Fruit fly (Drosophila melanogaster): ENCODE data around the gene Gr10a.

Gr10a gene

DNA sequence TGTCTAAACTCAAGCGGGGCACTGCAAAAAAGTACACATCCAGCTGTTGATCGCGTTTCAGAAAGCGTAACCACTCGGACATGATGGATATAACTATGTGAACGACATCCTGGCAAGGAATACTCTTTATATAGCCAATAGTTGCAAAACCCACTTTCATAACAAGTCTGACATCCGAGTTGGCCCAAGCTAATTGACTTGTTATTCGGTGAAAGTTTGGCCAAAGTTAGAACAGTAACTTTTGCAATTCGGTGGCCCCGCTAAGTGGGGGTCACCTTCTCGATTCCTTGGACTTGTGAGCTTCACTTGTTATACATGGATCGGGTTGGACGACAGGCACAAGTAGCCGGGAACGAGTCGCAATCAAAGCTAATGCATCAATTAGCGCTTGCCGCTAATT lies at the start of gene Gr10a, which contains the start of gene Or10a:
Gene Gr10a, minus strand, starts transcription at position 101 of the 400 bp plus-strand sequence.
Gene Or10a, minus strand, starts transcription at position 101 of the 400 bp plus-strand sequence.
- no peak for TF ChIP-seq rn (GFP tag; IDR thresholded peaks at IDR 0.05)
- no peak for TF ChIP-seq CG17806 (tag; optimal IDR thresholded peaks at IDR 0.05)
- no peak for TF ChIP-seq CG9948 (tag; optimal IDR thresholded peaks at IDR 0.05)
- TF ChIP-seq CG13204 (GFP tag; optimal IDR thresholded peaks at IDR 0.05), result no peak
- TF ChIP-seq Snoo (tag; optimal IDR thresholded peaks at IDR 0.05), result no peak
- no peak for TF ChIP-seq CG14655 (GFP tag; optimal IDR thresholded peaks at IDR 0.05)
- no peak for TF ChIP-seq CG34367 (tag; optimal IDR thresholded peaks at IDR 0.05)
- TF ChIP-seq CG10348 (GFP tag; IDR thresholded peaks at IDR 0.05), result no peak
- TF ChIP-seq CG32121 (GFP tag; IDR thresholded peaks at IDR 0.05), result no peak
- TF ChIP-seq Pif1A (GFP tag; optimal IDR thresholded peaks at IDR 0.05), result no peak
- TF ChIP-seq Pif1B (GFP tag; optimal IDR thresholded peaks at IDR 0.05), result no peak
- TF ChIP-seq CG12605 (GFP tag; IDR thresholded peaks at IDR 0.05), result no peak
- TF ChIP-seq CG4496 (GFP tag; IDR thresholded peaks at IDR 0.05), result no peak
- TF ChIP-seq CG8159 (tag; optimal IDR thresholded peaks at IDR 0.05), result no peak
- no peak for TF ChIP-seq EcR (GFP tag; optimal IDR thresholded peaks at IDR 0.05)
- TF ChIP-seq D1 (tag; optimal IDR thresholded peaks at IDR 0.05), result no peak

DNA sequence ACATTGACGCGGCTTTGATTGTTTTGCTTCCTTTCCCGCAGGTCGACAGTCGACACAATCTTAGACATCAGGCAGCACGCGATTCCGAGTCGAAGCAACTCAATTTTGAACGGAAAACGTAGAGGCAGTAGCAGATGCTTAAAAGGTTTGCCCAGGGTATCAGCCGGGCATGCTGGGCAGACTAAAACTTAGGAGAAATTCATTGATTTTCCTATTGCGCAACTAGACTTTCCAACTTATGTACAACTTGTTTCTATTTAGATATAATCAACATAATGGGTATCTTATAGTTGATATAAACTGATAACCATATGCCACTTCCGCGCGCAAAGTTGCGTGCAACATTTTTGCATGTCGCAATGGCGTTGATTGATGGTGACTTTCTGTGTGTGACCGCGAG lies 49.5 kb upstream of the Gr10a start:
- TF ChIP-seq CG4496 (GFP tag; IDR thresholded peaks at IDR 0.05), result 0 out of 3 replicates have a peak, but pooled peaks have one; percentile 34
- no peak for TF ChIP-seq rn (GFP tag; IDR thresholded peaks at IDR 0.05)
- TF ChIP-seq CG12605 (GFP tag; IDR thresholded peaks at IDR 0.05), result no peak
- TF ChIP-seq CG34367 (tag; optimal IDR thresholded peaks at IDR 0.05), result no peak
- TF ChIP-seq CG9948 (tag; optimal IDR thresholded peaks at IDR 0.05), result no peak
- no peak for TF ChIP-seq CG8159 (tag; optimal IDR thresholded peaks at IDR 0.05)
- no peak for TF ChIP-seq CG15710 (tag; optimal IDR thresholded peaks at IDR 0.05)
- 0 out of 3 replicates have a peak, but pooled peaks have one; percentile 22 for TF ChIP-seq fd96Ca (GFP tag; IDR thresholded peaks at IDR 0.05)
- TF ChIP-seq D1 (tag; optimal IDR thresholded peaks at IDR 0.05), result no peak

DNA sequence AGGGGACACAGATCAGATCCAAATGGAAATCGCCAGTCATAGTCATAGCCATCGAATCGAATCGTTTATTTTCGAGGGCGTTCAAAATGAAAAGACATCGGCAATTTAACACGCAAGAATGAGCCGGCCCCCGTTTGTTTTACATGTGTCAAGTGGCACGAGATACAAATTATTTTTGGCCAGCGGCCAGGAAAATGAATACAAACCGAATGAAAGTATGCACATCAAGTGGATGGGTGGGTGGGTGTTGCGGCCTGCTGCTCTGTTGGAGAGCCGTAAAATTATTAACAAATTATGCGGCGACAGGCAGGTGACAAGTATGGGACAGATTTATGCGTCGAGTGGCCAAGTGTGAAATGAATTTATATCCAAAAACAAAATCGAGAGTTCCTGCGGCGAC lies 46.8 kb upstream of the Gr10a start:
- TF ChIP-seq Pif1A (GFP tag; optimal IDR thresholded peaks at IDR 0.05), result no peak
- TF ChIP-seq CG8301 (tag; optimal IDR thresholded peaks at IDR 0.05), result no peak
- no peak for TF ChIP-seq CG17806 (tag; optimal IDR thresholded peaks at IDR 0.05)

DNA sequence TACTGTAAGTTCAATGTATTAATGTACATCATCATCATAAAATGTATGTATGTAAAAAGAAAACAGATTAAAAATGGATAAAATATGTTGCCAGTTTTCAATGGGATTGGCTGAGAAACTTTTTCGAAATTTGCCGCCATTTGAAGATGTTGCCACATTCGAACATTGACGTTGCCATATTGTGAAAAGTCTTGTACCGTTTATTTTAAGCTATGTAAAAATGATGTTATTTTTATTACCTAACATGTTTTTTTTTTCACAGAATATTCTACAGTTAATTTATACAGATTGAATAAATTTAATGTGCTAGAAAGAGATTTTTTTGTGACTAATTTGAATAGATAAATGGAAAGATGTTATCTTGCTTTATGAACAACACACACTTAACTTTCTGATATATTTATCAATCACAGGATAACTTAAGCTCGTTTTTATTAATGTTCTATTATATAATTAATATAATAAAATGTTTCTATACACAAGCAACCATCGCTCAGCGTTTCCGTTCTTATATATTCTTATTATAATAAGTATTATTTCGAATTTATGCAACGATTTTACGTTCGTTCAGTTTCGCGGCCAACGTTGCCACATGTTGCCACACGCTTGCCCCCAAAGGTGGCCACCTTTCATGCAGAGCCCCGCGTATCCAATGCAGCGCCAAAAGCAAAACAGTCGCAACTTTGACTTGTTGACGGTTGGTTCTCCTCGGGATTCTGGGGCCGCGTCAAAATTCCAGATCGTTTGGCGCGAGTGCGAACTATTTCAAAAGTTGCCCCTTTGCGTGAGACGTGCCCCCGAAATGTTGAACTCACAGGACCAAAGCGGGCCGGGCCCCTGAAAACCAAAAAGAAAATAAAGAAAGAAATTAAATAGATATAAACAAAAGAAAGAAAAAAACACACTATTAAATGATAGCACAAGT lies 42.0 kb upstream of the Gr10a start, which contains the start of gene CG43155:
Gene CG43155, plus strand, starts transcription at position 875 of the 925 bp plus-strand sequence.
- no peak for TF ChIP-seq CG8159 (tag; optimal IDR thresholded peaks at IDR 0.05)
- TF ChIP-seq Pif1B (GFP tag; optimal IDR thresholded peaks at IDR 0.05), result no peak
- no peak for TF ChIP-seq Snoo (tag; optimal IDR thresholded peaks at IDR 0.05)
- no peak for TF ChIP-seq D1 (tag; optimal IDR thresholded peaks at IDR 0.05)
- no peak for TF ChIP-seq CG10348 (GFP tag; IDR thresholded peaks at IDR 0.05)
- TF ChIP-seq CG12605 (GFP tag; IDR thresholded peaks at IDR 0.05), result no peak
- no peak for TF ChIP-seq CG34367 (tag; optimal IDR thresholded peaks at IDR 0.05)
- no peak for TF ChIP-seq CG17806 (tag; optimal IDR thresholded peaks at IDR 0.05)
- TF ChIP-seq CG14655 (GFP tag; optimal IDR thresholded peaks at IDR 0.05), result no peak
- no peak for TF ChIP-seq gl (tag; optimal IDR thresholded peaks at IDR 0.05)
- TF ChIP-seq CG15710 (tag; optimal IDR thresholded peaks at IDR 0.05), result no peak
- no peak for TF ChIP-seq CG4496 (GFP tag; IDR thresholded peaks at IDR 0.05)

DNA sequence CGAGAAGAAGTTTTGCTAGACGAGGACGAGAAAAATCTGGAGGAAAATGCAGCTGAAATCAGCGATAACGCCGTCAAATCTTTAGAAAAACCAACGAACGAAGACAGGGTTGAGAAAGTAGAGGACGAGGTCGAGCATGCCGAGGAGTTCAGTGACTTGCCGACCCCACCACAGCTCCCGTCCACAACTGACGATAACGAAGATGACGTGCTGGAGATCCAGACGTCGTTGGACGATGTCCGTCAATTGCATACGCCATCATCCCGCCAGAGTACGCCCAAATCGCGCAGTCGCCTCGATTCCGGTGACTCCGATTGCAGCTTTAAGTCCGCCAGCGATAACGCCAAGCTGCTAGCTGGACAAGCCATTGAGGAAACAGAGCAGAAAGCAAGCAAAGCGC lies 39.9 kb upstream of the Gr10a start:
- TF ChIP-seq fd96Ca (GFP tag; IDR thresholded peaks at IDR 0.05) (no peak), rn (GFP tag; IDR thresholded peaks at IDR 0.05) (no peak), Pif1A (GFP tag; optimal IDR thresholded peaks at IDR 0.05) (no peak), EcR (GFP tag; optimal IDR thresholded peaks at IDR 0.05) (peak; percentile 82)

DNA sequence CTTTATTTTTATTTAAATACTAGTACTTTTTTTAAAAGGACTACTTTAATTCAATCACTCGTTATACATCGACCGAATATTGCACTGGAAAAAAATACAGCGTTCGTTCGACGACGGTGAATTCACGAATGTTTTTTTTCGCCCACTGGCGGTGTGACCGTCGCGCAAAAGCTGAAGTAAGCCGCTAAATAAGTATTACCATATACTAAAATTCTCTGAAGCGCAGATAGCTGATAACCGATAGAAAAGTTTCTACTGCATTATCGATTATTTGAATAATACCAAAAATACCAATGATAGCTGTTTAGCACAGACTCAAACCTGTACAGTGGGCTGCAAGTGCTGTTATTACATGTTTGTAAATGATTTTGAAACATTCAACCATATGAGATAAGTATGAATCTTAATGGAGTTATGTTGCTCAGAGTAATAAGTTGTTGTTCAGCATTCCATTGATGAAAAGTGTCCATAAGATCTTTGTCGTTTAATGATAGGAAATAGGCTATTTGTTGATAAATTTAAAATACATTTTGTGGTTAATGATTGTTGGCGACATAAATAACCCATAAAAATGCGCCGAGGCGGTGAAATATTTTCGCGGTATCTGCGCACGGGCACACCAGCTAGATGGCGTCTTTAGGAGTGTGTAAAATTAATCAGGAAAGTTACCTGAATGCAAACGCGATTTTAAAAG lies 37.1 kb upstream of the Gr10a start, which contains the start of the genes Evi5 and HP5:
Gene Evi5, minus strand, starts transcription at position 198 of the 694 bp plus-strand sequence.
Gene HP5, plus strand, starts transcription at position 598 of the 694 bp plus-strand sequence.
- TF ChIP-seq gl (tag; optimal IDR thresholded peaks at IDR 0.05), result no peak
- peak; percentile 78; the same call in 2 of the 3 replicates for TF ChIP-seq CG4496 (GFP tag; IDR thresholded peaks at IDR 0.05)
- TF ChIP-seq CG12605 (GFP tag; IDR thresholded peaks at IDR 0.05), result peak; percentile 38; the same call in 1 of the 2 replicates
- 0 out of 2 replicates have a peak, but pooled peaks have one; percentile 15 for TF ChIP-seq CG32121 (GFP tag; IDR thresholded peaks at IDR 0.05)
- no peak for TF ChIP-seq Pif1B (GFP tag; optimal IDR thresholded peaks at IDR 0.05)
- TF ChIP-seq fd96Ca (GFP tag; IDR thresholded peaks at IDR 0.05), result peak; percentile 61; the same call in 1 of the 3 replicates
- peak; percentile 57 for TF ChIP-seq Snoo (tag; optimal IDR thresholded peaks at IDR 0.05)
- TF ChIP-seq Ets98B (GFP tag; IDR thresholded peaks at IDR 0.05), result peak; percentile 26; the same call in 1 of the 2 replicates
- no peak for TF ChIP-seq D1 (tag; optimal IDR thresholded peaks at IDR 0.05)
- TF ChIP-seq CG8159 (tag; optimal IDR thresholded peaks at IDR 0.05), result peak; percentile 20
- no peak for TF ChIP-seq CG17806 (tag; optimal IDR thresholded peaks at IDR 0.05)
- TF ChIP-seq rn (GFP tag; IDR thresholded peaks at IDR 0.05), result peak; percentile 39; the same call in 1 of the 2 replicates
